Worm (Caenorhabditis elegans) whole organism, midembryonic: ENCODE measurements around the gene F35C5.1.

Experiments used
- T22C8.4 ChIP-seq: fragments of 200-800 bp; sonication (Bioruptor generic); IDR thresholded peaks from 2 replicates; pipeline ENCODE4 v1.3.6; 2022; ENCODE audit warnings: missing genetic modification characterization, missing compliant biosample characterization
- cog-1 ChIP-seq: sonication (generic microtip); optimal IDR thresholded peaks from 2 replicates; lab custom pipeline; 2016; ENCODE audit warnings: missing genetic modification characterization, missing compliant biosample characterization
- flt-1 ChIP-seq: fragments of 200-800 bp; sonication (Bioruptor generic); IDR thresholded peaks from 2 replicates; pipeline ENCODE4 v1.3.6; 2022; ENCODE audit warnings: missing genetic modification characterization, missing compliant biosample characterization
- klf-2 ChIP-seq: fragments of 200-800 bp; sonication (Bioruptor generic); conservative IDR thresholded peaks from 2 replicates; pipeline ENCODE4 v1.3.6; 2022; ENCODE audit warnings: missing genetic modification reagents, missing genetic modification characterization, missing compliant biosample characterization
- med-1 ChIP-seq: sonication (generic microtip); optimal IDR thresholded peaks from 2 replicates; lab custom pipeline; 2017; ENCODE audit warnings: missing genetic modification characterization, mild to moderate bottlenecking, missing compliant biosample characterization, antibody characterized with exemption, missing genetic modification reagents; ENCODE audit not compliant: insufficient read depth
- ref-1 ChIP-seq: fragments of 200-800 bp; sonication (Bioruptor generic); conservative IDR thresholded peaks from 2 replicates; pipeline ENCODE4 v1.3.6; 2022; ENCODE audit warnings: missing genetic modification reagents, missing genetic modification characterization, missing compliant biosample characterization
- tab-1 ChIP-seq: fragments of 200-800 bp; sonication (Bioruptor generic); IDR thresholded peaks from 2 replicates; pipeline ENCODE4 v1.3.6; 2022; ENCODE audit warnings: missing genetic modification characterization, missing compliant biosample characterization
- ztf-23 ChIP-seq: fragments of 200-800 bp; sonication (Bioruptor generic); IDR thresholded peaks from 2 replicates; pipeline ENCODE4 v1.3.6; 2022; ENCODE audit warnings: missing genetic modification reagents, missing genetic modification characterization, missing compliant biosample characterization
- ztf-29 ChIP-seq: fragments of 200-800 bp; sonication (Bioruptor generic); IDR thresholded peaks from 2 replicates; pipeline ENCODE4 v1.3.6; 2022; ENCODE audit warnings: missing genetic modification reagents, missing genetic modification characterization, missing compliant biosample characterization

F35C5.1 gene

ce11 chrII:12884972-12885371 is 4.4 kb downstream of the F35C5.1 start, which contains the start of gene sra-14:
Gene sra-14, plus strand, starts transcription at chrII:12885272.
- TF ChIP-seq klf-2 (GFP tag; lab: Robert Waterston, UW) (no peak), ref-1 (no peak), ztf-29 (no peak), tab-1 (no peak), ztf-23 (no peak), cog-1 (tag; lab: Kevin White, UChicago) (no peak), T22C8.4 (GFP tag; lab: Robert Waterston, UW) (no peak), flt-1 (GFP tag; lab: Robert Waterston, UW) (no peak), med-1 (GFP tag; lab: Kevin White, UChicago) (no peak)

DNA sequence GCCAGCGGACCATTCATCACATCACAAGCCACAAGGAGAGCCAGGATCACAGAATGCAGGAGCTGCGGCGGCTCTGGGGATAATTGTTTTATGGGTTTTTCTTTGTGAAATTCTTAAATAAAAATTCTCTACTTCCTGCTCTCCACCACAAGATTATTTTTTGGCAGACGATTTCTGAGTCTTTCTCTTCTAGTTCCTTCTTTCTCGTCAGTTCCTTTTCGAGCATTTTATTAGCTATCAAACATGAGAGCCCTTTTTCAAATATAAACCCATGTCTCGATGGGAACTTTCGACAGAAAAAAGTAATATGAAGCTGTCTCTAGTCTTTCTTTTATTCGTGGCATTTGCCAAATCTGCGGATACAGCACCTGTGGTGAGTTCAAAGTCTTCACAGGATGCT is 7.9 kb downstream of the F35C5.1 start, which contains the start of gene F35C5.3:
F35C5.3 (plus strand) TSS at position 301 of the 400 bp plus-strand sequence.
- TF ChIP-seq T22C8.4 (GFP tag; lab: Robert Waterston, UW) (no peak), klf-2 (GFP tag; lab: Robert Waterston, UW) (no peak), med-1 (GFP tag; lab: Kevin White, UChicago) (no peak), flt-1 (GFP tag; lab: Robert Waterston, UW) (no peak)

- TF ChIP-seq med-1 (GFP tag; lab: Kevin White, UChicago): no peak
- TF ChIP-seq ztf-29: no peak
- no peak for TF ChIP-seq ztf-23
- no peak for TF ChIP-seq tab-1
Observed at ce11 chrII:12892407-12892806, 11.8 kb downstream of the F35C5.1 start.

- TF ChIP-seq ztf-23: no peak
- TF ChIP-seq cog-1 (tag; lab: Kevin White, UChicago): no peak
- no peak for TF ChIP-seq ref-1
- TF ChIP-seq med-1 (GFP tag; lab: Kevin White, UChicago): no peak
- no peak for TF ChIP-seq klf-2 (GFP tag; lab: Robert Waterston, UW)
- no peak for TF ChIP-seq T22C8.4 (GFP tag; lab: Robert Waterston, UW)
- TF ChIP-seq flt-1 (GFP tag; lab: Robert Waterston, UW): no peak
- no peak for TF ChIP-seq ztf-29
- TF ChIP-seq tab-1: no peak
Observed at ce11 chrII:12895078-12895670, 14.6 kb downstream of the F35C5.1 start, which contains the start of the genes clec-62 and clec-63. Gene clec-62, minus strand, starts transcription at chrII:12895128. Gene clec-63, plus strand, starts transcription at chrII:12895638.

- TF ChIP-seq ref-1: no peak
- no peak for TF ChIP-seq ztf-23
- no peak for TF ChIP-seq klf-2 (GFP tag; lab: Robert Waterston, UW)
- no peak for TF ChIP-seq cog-1 (tag; lab: Kevin White, UChicago)
- TF ChIP-seq med-1 (GFP tag; lab: Kevin White, UChicago): no peak
- no peak for TF ChIP-seq tab-1
- no peak for TF ChIP-seq ztf-29
- no peak for TF ChIP-seq flt-1 (GFP tag; lab: Robert Waterston, UW)
- TF ChIP-seq T22C8.4 (GFP tag; lab: Robert Waterston, UW): no peak
Observed at ce11 chrII:12896666-12897065, 16.1 kb downstream of the F35C5.1 start.

- no peak for TF ChIP-seq T22C8.4 (GFP tag; lab: Robert Waterston, UW)
- no peak for TF ChIP-seq ref-1
- TF ChIP-seq flt-1 (GFP tag; lab: Robert Waterston, UW): no peak
- no peak for TF ChIP-seq med-1 (GFP tag; lab: Kevin White, UChicago)
- TF ChIP-seq ztf-29: no peak
- no peak for TF ChIP-seq ztf-23
- no peak for TF ChIP-seq cog-1 (tag; lab: Kevin White, UChicago)
Observed at ce11 chrII:12897361-12897760, 16.8 kb downstream of the F35C5.1 start.

- no peak for TF ChIP-seq ztf-29
- no peak for TF ChIP-seq med-1 (GFP tag; lab: Kevin White, UChicago)
- TF ChIP-seq ref-1: no peak
- TF ChIP-seq cog-1 (tag; lab: Kevin White, UChicago): no peak
- TF ChIP-seq flt-1 (GFP tag; lab: Robert Waterston, UW): no peak
- no peak for TF ChIP-seq tab-1
- no peak for TF ChIP-seq ztf-23
- TF ChIP-seq T22C8.4 (GFP tag; lab: Robert Waterston, UW): no peak
- no peak for TF ChIP-seq klf-2 (GFP tag; lab: Robert Waterston, UW)
Observed at ce11 chrII:12897942-12898341, 17.3 kb downstream of the F35C5.1 start, which contains the start of gene clec-64. Gene clec-64, plus strand, starts transcription at chrII:12898242.

ce11 chrII:12901025-12901424 is 20.4 kb downstream of the F35C5.1 start, which contains the start of gene clec-65:
Gene clec-65, plus strand, starts transcription at chrII:12901325.
- TF ChIP-seq ref-1: no peak
- TF ChIP-seq ztf-23: no peak
- TF ChIP-seq klf-2 (GFP tag; lab: Robert Waterston, UW): no peak
- no peak for TF ChIP-seq T22C8.4 (GFP tag; lab: Robert Waterston, UW)

DNA sequence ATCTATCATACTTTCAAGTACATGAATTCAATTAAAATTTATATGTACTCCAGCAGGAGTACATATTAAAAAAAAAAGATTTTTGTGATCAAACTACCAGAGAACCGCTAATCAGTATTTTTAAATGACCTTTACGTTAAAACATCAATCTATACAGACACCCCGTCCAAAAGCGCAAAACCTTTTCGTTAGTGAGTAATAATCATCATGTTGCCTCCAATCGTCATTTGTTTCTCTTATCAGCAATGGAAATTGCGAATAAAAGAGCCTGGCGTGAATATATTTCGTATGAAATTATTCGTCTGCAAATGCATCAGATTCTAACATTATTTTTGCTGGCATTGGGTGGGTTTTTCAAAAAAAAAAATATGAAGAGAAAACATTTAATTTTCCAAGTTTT is 23.6 kb downstream of the F35C5.1 start, which contains the start of gene clec-66:
clec-66 (plus strand) TSS at position 225 of the 400 bp plus-strand sequence.
- TF ChIP-seq tab-1 (no peak), ztf-29 (no peak), T22C8.4 (GFP tag; lab: Robert Waterston, UW) (no peak), klf-2 (GFP tag; lab: Robert Waterston, UW) (no peak), cog-1 (tag; lab: Kevin White, UChicago) (no peak), ztf-23 (no peak), flt-1 (GFP tag; lab: Robert Waterston, UW) (no peak), ref-1 (no peak), med-1 (GFP tag; lab: Kevin White, UChicago) (no peak)

ce11 chrII:12907070-12907469 is 26.5 kb downstream of the F35C5.1 start, which contains the start of gene nspb-11:
Gene nspb-11, plus strand, starts transcription at chrII:12907370.
- TF ChIP-seq cog-1 (tag; lab: Kevin White, UChicago) (no peak), ref-1 (no peak), T22C8.4 (GFP tag; lab: Robert Waterston, UW) (no peak), med-1 (GFP tag; lab: Kevin White, UChicago) (no peak), tab-1 (no peak), klf-2 (GFP tag; lab: Robert Waterston, UW) (no peak), ztf-23 (no peak)
